Worm (Caenorhabditis elegans) whole organism, L1 larva: Measurements from ENCODE around the gene C09F5.3.
"Not testable (repeated sequence)": the region's sequence is repeated elsewhere in the genome, so short reads cannot be mapped to it uniquely, and the experiment has no call there.

Experiments used
- C16A3.4 ChIP-seq: fragments of 150-350 bp; optimal IDR thresholded peaks from 2 replicates; lab custom pipeline; 2014; ENCODE audit warnings: missing biosample characterization, missing genetic modification characterization
- blmp-1 ChIP-seq: fragments of 150-350 bp; optimal IDR thresholded peaks from 2 replicates; lab custom pipeline; 2014; ENCODE audit warnings: missing biosample characterization, missing genetic modification characterization
- ceh-63 ChIP-seq: fragments of 200-800 bp; sonication (Bioruptor generic); optimal IDR thresholded peaks from 2 replicates; lab custom pipeline; 2018; ENCODE audit warnings: mild to moderate bottlenecking, missing genetic modification characterization, missing compliant biosample characterization
- ceh-82 ChIP-seq, 3 experiments: fragments of 150-350 bp in 1 of 3; sonication (generic microtip) in 2 of 3; optimal IDR thresholded peaks; 2 replicates each; lab custom pipeline; 2014 to 2017; ENCODE audit warnings: missing biosample characterization in 3 of 3, missing genetic modification characterization in 3 of 3
- ceh-88 ChIP-seq: fragments of 200-800 bp; sonication (Bioruptor generic); IDR thresholded peaks from 2 replicates; pipeline ENCODE4 v1.3.6; 2022; ENCODE audit warnings: missing genetic modification characterization, missing compliant biosample characterization
- dsc-1 ChIP-seq: sonication (generic microtip); optimal IDR thresholded peaks from 2 replicates; lab custom pipeline; 2016; ENCODE audit warnings: mild to moderate bottlenecking, missing genetic modification characterization, missing compliant biosample characterization
- efl-1 ChIP-seq, 4 experiments: fragments of 150-350 bp; optimal IDR thresholded peaks in 3 of 4; peaks in 1 of 4; 1 replicate in 1 of 4; 2 replicates in 3 of 4; lab custom pipeline; 2014; ENCODE audit warnings: missing biosample characterization in 2 of 4, missing genetic modification characterization in 2 of 4, missing genetic modification reagents in 2 of 4
- efl-3 ChIP-seq: fragments of 200-800 bp; sonication (Bioruptor generic); optimal IDR thresholded peaks from 2 replicates; lab custom pipeline; 2018; ENCODE audit warnings: mild to moderate bottlenecking, missing genetic modification characterization, missing compliant biosample characterization
- egl-13 ChIP-seq: sonication (generic microtip); optimal IDR thresholded peaks from 2 replicates; lab custom pipeline; 2016; ENCODE audit warnings: missing genotype, missing genetic modification reagents, missing genetic modification characterization, missing compliant biosample characterization
- fkh-10 ChIP-seq: sonication (generic microtip); optimal IDR thresholded peaks from 2 replicates; lab custom pipeline; 2017; ENCODE audit warnings: missing biosample characterization, missing genetic modification reagents, missing genetic modification characterization
- fkh-8 ChIP-seq: sonication (generic microtip); optimal IDR thresholded peaks from 2 replicates; lab custom pipeline; 2016; ENCODE audit warnings: mild to moderate bottlenecking, missing genetic modification characterization, missing compliant biosample characterization
- hlh-4 ChIP-seq: sonication (generic microtip); optimal IDR thresholded peaks from 2 replicates; lab custom pipeline; 2016; ENCODE audit warnings: mild to moderate bottlenecking, missing genetic modification characterization, missing compliant biosample characterization
- hpl-2 ChIP-seq: fragments of 150-350 bp; optimal IDR thresholded peaks from 2 replicates; lab custom pipeline; 2014; ENCODE audit warnings: missing biosample characterization, missing genetic modification reagents, missing genetic modification characterization
- lin-35 ChIP-seq, 2 experiments: fragments of 150-350 bp; optimal IDR thresholded peaks; 2 replicates each; lab custom pipeline; 2014; ENCODE audit warnings: missing biosample characterization in 2 of 2, missing genetic modification characterization in 2 of 2, missing genetic modification reagents in 2 of 2
- lin-39 ChIP-seq: fragments of 150-350 bp; optimal IDR thresholded peaks from 2 replicates; lab custom pipeline; 2014; ENCODE audit warnings: missing biosample characterization, missing genetic modification reagents, missing genetic modification characterization
- lsy-2 ChIP-seq, 2 experiments: fragments of 150-350 bp; optimal IDR thresholded peaks; 2 replicates each; lab custom pipeline; 2014; ENCODE audit warnings: missing biosample characterization in 2 of 2, missing genetic modification characterization in 2 of 2
- mab-9 ChIP-seq: fragments of 200-800 bp; sonication (Bioruptor generic); IDR thresholded peaks from 2 replicates; pipeline ENCODE4 v1.3.6; 2022; ENCODE audit warnings: missing genetic modification reagents, missing genetic modification characterization, missing compliant biosample characterization
- mdl-1 ChIP-seq, 2 experiments: fragments of 150-350 bp; optimal IDR thresholded peaks; 2 replicates each; lab custom pipeline; 2014 to 2017; ENCODE audit warnings: missing biosample characterization in 2 of 2, missing genetic modification characterization in 2 of 2, inconsistent platforms in 1 of 2
- nhr-19 ChIP-seq: fragments of 200-800 bp; sonication (Bioruptor generic); conservative IDR thresholded peaks from 2 replicates; pipeline ENCODE4 v1.3.6; 2022; ENCODE audit warnings: missing genetic modification characterization, missing compliant biosample characterization
- nhr-47 ChIP-seq: sonication (generic microtip); optimal IDR thresholded peaks from 2 replicates; lab custom pipeline; 2016; ENCODE audit warnings: mild to moderate bottlenecking, missing genetic modification characterization, moderate library complexity, missing compliant biosample characterization
- nhr-77 ChIP-seq: fragments of 150-350 bp; optimal IDR thresholded peaks from 2 replicates; lab custom pipeline; 2014; ENCODE audit warnings: missing biosample characterization, missing genetic modification characterization
- nhr-85 ChIP-seq: sonication (generic microtip); peaks from one replicate; lab custom pipeline; 2016; ENCODE audit warnings: missing genetic modification characterization, inconsistent platforms, missing compliant biosample characterization
- pax-3 ChIP-seq: fragments of 200-800 bp; sonication (Bioruptor generic); optimal IDR thresholded peaks from 2 replicates; lab custom pipeline; 2018; ENCODE audit warnings: mild to moderate bottlenecking, missing genetic modification characterization, moderate library complexity, missing compliant biosample characterization
- rnt-1 ChIP-seq: sonication (generic microtip); optimal IDR thresholded peaks from 2 replicates; lab custom pipeline; 2016; ENCODE audit warnings: mild to moderate bottlenecking, missing genetic modification characterization, moderate library complexity, missing compliant biosample characterization
- sptf-1 ChIP-seq: fragments of 150-350 bp; optimal IDR thresholded peaks from 2 replicates; lab custom pipeline; 2014; ENCODE audit warnings: missing biosample characterization, missing genetic modification characterization
- tlp-1 ChIP-seq: fragments of 150-350 bp; optimal IDR thresholded peaks from 2 replicates; lab custom pipeline; 2014; ENCODE audit warnings: missing biosample characterization, missing genetic modification characterization
- unc-30 ChIP-seq: sonication (generic microtip); optimal IDR thresholded peaks from 2 replicates; lab custom pipeline; 2017; ENCODE audit warnings: missing biosample characterization, missing genetic modification characterization

Gene C09F5.3

ce11 chrIII:665173-665757, at the start of gene C09F5.3:
C09F5.3 (minus strand) TSS chrIII:665266.
- TF ChIP-seq sptf-1 (tag; lab: Kevin White, UChicago), result no peak
- TF ChIP-seq C16A3.4, result no peak
- no peak for TF ChIP-seq mdl-1 (tag; optimal IDR thresholded peaks at IDR 0.05; lab: Kevin White, UChicago)

- TF ChIP-seq nhr-85 (tag; lab: Kevin White, UChicago) (no peak), unc-30 (tag; lab: Kevin White, UChicago) (no peak), lsy-2 (tag; optimal IDR thresholded peaks at IDR 0.05; lab: Kevin White, UChicago) (no peak), lin-39 (tag; lab: Kevin White, UChicago) (no peak), pax-3 (tag; lab: Kevin White, UChicago) (no peak)
These were observed 45.0 kb upstream of the C09F5.3 start for ce11 chrIII:710042-710441.

- TF ChIP-seq dsc-1 (tag; lab: Kevin White, UChicago), result no peak
- TF ChIP-seq nhr-47 (tag; lab: Kevin White, UChicago), result no peak
- TF ChIP-seq rnt-1 (tag; lab: Kevin White, UChicago), result peak; percentile 32
- no peak for TF ChIP-seq ceh-82 (tag; optimal IDR thresholded peaks at IDR 0.05; lab: Kevin White, UChicago)
- TF ChIP-seq efl-3 (GFP tag; lab: Kevin White, UChicago), result no peak
- no peak for TF ChIP-seq fkh-8 (tag; lab: Kevin White, UChicago)
- no peak for TF ChIP-seq pax-3 (tag; lab: Kevin White, UChicago)
- TF ChIP-seq nhr-19 (GFP tag; lab: Robert Waterston, UW), result 0 out of 2 replicates have a peak, but pooled peaks have one; percentile 11
- no peak for TF ChIP-seq efl-1 (optimal IDR thresholded peaks at IDR 0.05; lab: Kevin White, UChicago)
- peak in 1 of 2 experiments; percentile 38 for TF ChIP-seq efl-1 (GFP tag; optimal IDR thresholded peaks at IDR 0.05 in 1 of 2; lab: Kevin White, UChicago)
These were observed 33.7 kb upstream of the C09F5.3 start for ce11 chrIII:698814-699213.

- no peak for TF ChIP-seq blmp-1 (tag; lab: Kevin White, UChicago)
- TF ChIP-seq, all 84 proteins: peak for 0
These were observed 31.3 kb upstream of the C09F5.3 start, which contains the start of gene sel-15 for ce11 chrIII:696372-696771. sel-15 (minus strand) TSS chrIII:696472.

- no peak for TF ChIP-seq hpl-2
- no peak for TF ChIP-seq ceh-88 (GFP tag; lab: Robert Waterston, UW)
These were observed 26.9 kb upstream of the C09F5.3 start, which contains the start of gene W02B3.7 for ce11 chrIII:691933-692332. W02B3.7 (minus strand) TSS chrIII:692033.

ce11 chrIII:688869-689268, 23.8 kb upstream of the C09F5.3 start, which contains the start of gene elf-1:
elf-1 (plus strand) TSS chrIII:689169.
- TF ChIP-seq fkh-10 (GFP tag; lab: Kevin White, UChicago); sptf-1 (tag; lab: Kevin White, UChicago); egl-13 (tag; lab: Kevin White, UChicago): not testable (repeated sequence)

- TF ChIP-seq lsy-2 (tag; optimal IDR thresholded peaks at IDR 0.05; lab: Kevin White, UChicago) (no peak), lin-35 (GFP tag; optimal IDR thresholded peaks at IDR 0.05; lab: Kevin White, UChicago) (no peak), mab-9 (GFP tag; lab: Robert Waterston, UW) (no peak), ceh-63 (GFP tag; lab: Kevin White, UChicago) (no peak), hlh-4 (no peak), tlp-1 (tag; lab: Kevin White, UChicago) (no peak), nhr-77 (no peak), efl-1 (optimal IDR thresholded peaks at IDR 0.05; lab: Kevin White, UChicago) (no peak), efl-1 (GFP tag; optimal IDR thresholded peaks at IDR 0.05 in 1 of 2; lab: Kevin White, UChicago) (peak in 1 of 2 experiments; percentile 64)
These were observed 23.0 kb upstream of the C09F5.3 start for ce11 chrIII:688083-688482.
